Fruit fly (Drosophila melanogaster) whole organism, embryonic: ENCODE measurements around the gene mbc.

Experiments used
- Atf6 ChIP-seq: fragments of 200-800 bp; sonication (Bioruptor generic); IDR thresholded peaks from 2 replicates; pipeline ENCODE4 v1.3.6; 2022; ENCODE audit warnings: missing biosample characterization, missing genetic modification characterization
- CG10321 ChIP-seq: fragments of 200-800 bp; sonication (Bioruptor generic); IDR thresholded peaks from 2 replicates; pipeline ENCODE4 v1.3.6; 2022; ENCODE audit warnings: missing biosample characterization, missing genetic modification characterization
- CG10366 ChIP-seq: fragments of 200-800 bp; sonication (Bioruptor generic); IDR thresholded peaks from 2 replicates; pipeline ENCODE4 v1.3.6; 2022; ENCODE audit warnings: missing biosample characterization, missing genetic modification characterization
- CG10431 ChIP-seq: fragments of 200-800 bp; sonication (Bioruptor generic); optimal IDR thresholded peaks from 3 replicates; lab custom pipeline; 2018; ENCODE audit warnings: missing biosample characterization, mild to moderate bottlenecking, missing genetic modification characterization
- CG10543 ChIP-seq: fragments of 200-800 bp; sonication (Bioruptor generic); optimal IDR thresholded peaks from 3 replicates; lab custom pipeline; 2017; ENCODE audit warnings: missing biosample characterization, mild to moderate bottlenecking, missing genetic modification characterization, moderate library complexity
- CG12659 ChIP-seq: fragments of 200-800 bp; sonication (Bioruptor generic); optimal IDR thresholded peaks from 3 replicates; lab custom pipeline; 2017; ENCODE audit warnings: mild to moderate bottlenecking, missing biosample characterization, missing genetic modification reagents, missing genetic modification characterization
- CG16813 ChIP-seq: fragments of 200-800 bp; sonication (Bioruptor generic); IDR thresholded peaks from 3 replicates; pipeline ENCODE4 v1.3.6; 2022; ENCODE audit warnings: missing biosample characterization, missing genetic modification characterization; ENCODE audit not compliant: partially characterized antibody
- CG17328 ChIP-seq: fragments of 200-800 bp; sonication (Bioruptor generic); IDR thresholded peaks from 2 replicates; pipeline ENCODE4 v1.3.6; 2022; ENCODE audit warnings: missing biosample characterization, missing genetic modification characterization
- CG17829 ChIP-seq: fragments of 200-800 bp; optimal IDR thresholded peaks from 2 replicates; lab custom pipeline; 2019; ENCODE audit warnings: missing biosample characterization, mild to moderate bottlenecking, missing genetic modification characterization, moderate library complexity
- CG18599 ChIP-seq: fragments of 200-800 bp; sonication (Bioruptor generic); optimal IDR thresholded peaks from 3 replicates; lab custom pipeline; 2017; ENCODE audit warnings: missing biosample characterization, missing genetic modification characterization, mild to moderate bottlenecking, moderate library complexity, missing genetic modification reagents
- CG2120 ChIP-seq: fragments of 200-800 bp; sonication (Bioruptor generic); optimal IDR thresholded peaks from 3 replicates; lab custom pipeline; 2016; ENCODE audit warnings: missing biosample characterization, missing genetic modification characterization
- CG2129 ChIP-seq: fragments of 200-800 bp; sonication (Bioruptor generic); IDR thresholded peaks from 2 replicates; pipeline ENCODE4 v1.3.6; 2022; ENCODE audit warnings: missing biosample characterization, missing genetic modification characterization; ENCODE audit not compliant: partially characterized antibody
- CG32532 ChIP-seq: fragments of 200-800 bp; sonication (Bioruptor generic); IDR thresholded peaks from 2 replicates; pipeline ENCODE4 v1.3.6; 2022; ENCODE audit warnings: missing biosample characterization, missing genetic modification characterization
- CG32767 ChIP-seq: fragments of 200-800 bp; sonication (Bioruptor generic); IDR thresholded peaks from 2 replicates; pipeline ENCODE4 v1.3.6; 2022; ENCODE audit warnings: missing biosample characterization, missing genetic modification characterization
- CG4282 ChIP-seq: fragments of 200-800 bp; sonication (Bioruptor generic); optimal IDR thresholded peaks from 2 replicates; lab custom pipeline; 2016; ENCODE audit warnings: missing biosample characterization, missing genetic modification characterization
- CG6254 ChIP-seq: fragments of 200-800 bp; sonication (Bioruptor generic); optimal IDR thresholded peaks from 3 replicates; lab custom pipeline; 2017; ENCODE audit warnings: mild to moderate bottlenecking, missing biosample characterization, missing genetic modification reagents, missing genetic modification characterization
- CG6813 ChIP-seq: fragments of 200-800 bp; sonication (Bioruptor generic); optimal IDR thresholded peaks from 2 replicates; lab custom pipeline; 2017; ENCODE audit warnings: missing biosample characterization, missing genetic modification characterization, mild to moderate bottlenecking, moderate library complexity, missing genetic modification reagents
- CG8765 ChIP-seq: fragments of 200-800 bp; sonication (Bioruptor generic); IDR thresholded peaks from 2 replicates; pipeline ENCODE4 v1.3.6; 2022; ENCODE audit warnings: missing biosample characterization, missing genetic modification characterization
- CG9437 ChIP-seq: fragments of 200-800 bp; sonication (Bioruptor generic); optimal IDR thresholded peaks from 2 replicates; lab custom pipeline; 2018; ENCODE audit warnings: missing biosample characterization, mild to moderate bottlenecking, missing genetic modification characterization
- CG9932 ChIP-seq: fragments of 200-800 bp; sonication (Bioruptor generic); IDR thresholded peaks from 2 replicates; pipeline ENCODE4 v1.3.6; 2022; ENCODE audit warnings: missing biosample characterization, missing genetic modification characterization
- D ChIP-seq, 2 experiments: fragments of 200-800 bp in 1 of 2; fragments of >200 bp in 1 of 2; sonication (Bioruptor generic) in 1 of 2; optimal IDR thresholded peaks; 2 replicates in 1 of 2; 3 replicates in 1 of 2; lab custom pipeline; 2017; ENCODE audit warnings: mild to moderate bottlenecking in 1 of 2, missing biosample characterization in 1 of 2, missing genetic modification characterization in 1 of 2, missing genetic modification reagents in 1 of 2
- Deaf1 ChIP-seq: fragments of 200-800 bp; optimal IDR thresholded peaks from 3 replicates; lab custom pipeline; 2019; ENCODE audit warnings: missing biosample characterization, mild to moderate bottlenecking, missing genetic modification characterization, moderate library complexity
- Dip3 ChIP-seq: fragments of 200-800 bp; sonication (Bioruptor generic); optimal IDR thresholded peaks from 3 replicates; lab custom pipeline; 2016; ENCODE audit warnings: missing biosample characterization, missing genetic modification characterization
- Drgx ChIP-seq: fragments of 200-800 bp; sonication (Bioruptor generic); IDR thresholded peaks from 2 replicates; pipeline ENCODE4 v1.3.6; 2022; ENCODE audit warnings: missing biosample characterization, missing genetic modification characterization
- Ets65A ChIP-seq: fragments of 200-800 bp; sonication (Bioruptor generic); peaks from one replicate; lab custom pipeline; 2016; ENCODE audit warnings: missing biosample characterization, missing genetic modification characterization
- Hey ChIP-seq: fragments of 200-800 bp; sonication (Bioruptor generic); optimal IDR thresholded peaks from 3 replicates; lab custom pipeline; 2018; ENCODE audit warnings: missing biosample characterization, mild to moderate bottlenecking, missing genetic modification characterization
- Hr51 ChIP-seq, 2 experiments: fragments of 200-800 bp; sonication (Bioruptor generic); optimal IDR thresholded peaks; 2 replicates in 1 of 2; 3 replicates in 1 of 2; lab custom pipeline; 2016 to 2018; ENCODE audit warnings: missing biosample characterization in 2 of 2, missing genetic modification characterization in 2 of 2, mild to moderate bottlenecking in 1 of 2, moderate library complexity in 1 of 2
- Med ChIP-seq: fragments of 200-800 bp; sonication (Bioruptor generic); peaks from one replicate; lab custom pipeline; 2016; ENCODE audit warnings: missing biosample characterization, missing genetic modification characterization, mild to moderate bottlenecking, inconsistent platforms, moderate library complexity
- Nf-YB ChIP-seq: fragments of 200-800 bp; sonication (Bioruptor generic); optimal IDR thresholded peaks from 3 replicates; lab custom pipeline; 2019; ENCODE audit warnings: missing biosample characterization, mild to moderate bottlenecking, missing genetic modification characterization, moderate library complexity
- Nf-YC ChIP-seq: fragments of 200-800 bp; optimal IDR thresholded peaks from 3 replicates; lab custom pipeline; 2019; ENCODE audit warnings: missing biosample characterization, mild to moderate bottlenecking, missing genetic modification characterization, moderate library complexity
- Ravus ChIP-seq: fragments of 200-800 bp; sonication (Bioruptor generic); IDR thresholded peaks from 2 replicates; pipeline ENCODE4 v1.3.6; 2022; ENCODE audit warnings: missing biosample characterization, missing genetic modification characterization
- abd-A ChIP-seq: fragments of 200-800 bp; sonication (Bioruptor generic); optimal IDR thresholded peaks from 3 replicates; lab custom pipeline; 2019; ENCODE audit warnings: missing biosample characterization, mild to moderate bottlenecking, missing genetic modification characterization, moderate library complexity
- chinmo ChIP-seq: fragments of 200-800 bp; sonication (Bioruptor generic); IDR thresholded peaks from 4 replicates; pipeline ENCODE4 v1.3.6; 2022; ENCODE audit warnings: missing biosample characterization, missing genetic modification characterization; ENCODE audit not compliant: partially characterized antibody
- chm ChIP-seq: fragments of 200-800 bp; sonication (Bioruptor generic); IDR thresholded peaks from 2 replicates; pipeline ENCODE4 v1.3.6; 2022; ENCODE audit warnings: missing biosample characterization, missing genetic modification characterization
- ems ChIP-seq: fragments of 200-800 bp; sonication (Bioruptor generic); optimal IDR thresholded peaks from 3 replicates; lab custom pipeline; 2016; ENCODE audit warnings: missing biosample characterization, missing genetic modification characterization
- ewg ChIP-seq: fragments of 200-800 bp; sonication (Bioruptor generic); optimal IDR thresholded peaks from 3 replicates; lab custom pipeline; 2017; ENCODE audit warnings: mild to moderate bottlenecking, missing biosample characterization, missing genetic modification reagents, missing genetic modification characterization
- gsb-n ChIP-seq: fragments of 200-800 bp; sonication (Bioruptor generic); optimal IDR thresholded peaks from 3 replicates; lab custom pipeline; 2018; ENCODE audit warnings: missing biosample characterization, mild to moderate bottlenecking, missing genetic modification characterization
- her ChIP-seq: fragments of 200-800 bp; sonication (Bioruptor generic); optimal IDR thresholded peaks from 2 replicates; lab custom pipeline; 2016; ENCODE audit warnings: missing biosample characterization, missing genetic modification characterization
- lola ChIP-seq, 3 experiments: fragments of >200 bp in 2 of 3; fragments of 200-800 bp in 1 of 3; sonication (Bioruptor generic) in 1 of 3; optimal IDR thresholded peaks; 2 replicates each; lab custom pipeline; 2017 to 2019; ENCODE audit warnings: missing biosample characterization in 3 of 3, missing genetic modification characterization in 3 of 3, mild to moderate bottlenecking in 1 of 3, moderate library complexity in 1 of 3
- mirr ChIP-seq: fragments of 200-800 bp; sonication (Bioruptor generic); optimal IDR thresholded peaks from 3 replicates; lab custom pipeline; 2018; ENCODE audit warnings: missing biosample characterization, mild to moderate bottlenecking, missing genetic modification characterization
- nerfin-2 ChIP-seq: fragments of 200-800 bp; sonication (Bioruptor generic); IDR thresholded peaks from 2 replicates; pipeline ENCODE4 v1.3.6; 2022; ENCODE audit warnings: missing biosample characterization, missing genetic modification characterization; ENCODE audit not compliant: partially characterized antibody
- peb ChIP-seq: fragments of 200-800 bp; sonication (Bioruptor generic); IDR thresholded peaks from 2 replicates; pipeline ENCODE4 v1.3.6; 2022; ENCODE audit warnings: missing biosample characterization, missing genetic modification characterization
- phol ChIP-seq: fragments of 200-800 bp; sonication (Bioruptor generic); optimal IDR thresholded peaks from 3 replicates; lab custom pipeline; 2018; ENCODE audit warnings: missing biosample characterization, mild to moderate bottlenecking, missing genetic modification characterization, moderate library complexity
- pzg ChIP-seq: fragments of 200-800 bp; sonication (Bioruptor generic); optimal IDR thresholded peaks from 3 replicates; lab custom pipeline; 2018; ENCODE audit warnings: missing biosample characterization, mild to moderate bottlenecking, missing genetic modification characterization, moderate library complexity
- seq ChIP-seq: fragments of 200-800 bp; sonication (Bioruptor generic); IDR thresholded peaks from 2 replicates; pipeline ENCODE4 v1.3.6; 2022; ENCODE audit warnings: missing biosample characterization, missing genetic modification characterization
- vnd ChIP-seq: fragments of 200-800 bp; sonication (Bioruptor generic); IDR thresholded peaks from 3 replicates; pipeline ENCODE4 v1.3.6; 2022; ENCODE audit warnings: missing biosample characterization, missing genetic modification characterization; ENCODE audit not compliant: partially characterized antibody
- zfh1 ChIP-seq: fragments of 200-800 bp; sonication (Bioruptor generic); IDR thresholded peaks from 3 replicates; pipeline ENCODE4 v1.3.6; 2022; ENCODE audit warnings: missing biosample characterization, missing genetic modification characterization

Gene mbc

dm6 chr3R:23831696-23832095 lies 50.1 kb downstream of the mbc start:
- TF ChIP-seq Med (GFP tag; lab: Kevin White, UChicago) (peak; percentile 15), Ets65A (GFP tag; lab: Kevin White, UChicago) (no peak), CG9437 (no peak), CG32532 (no peak), Ravus (no peak), Drgx (no peak), CG10543 (GFP tag; lab: Kevin White, UChicago) (peak; percentile 8), Hey (tag; lab: Kevin White, UChicago) (peak; percentile 99), gsb-n (tag; lab: Kevin White, UChicago) (peak; percentile 7), zfh1 (GFP tag; lab: Robert Waterston, UW) (no peak), abd-A (peak; percentile 74), CG2129 (no peak), D (optimal IDR thresholded peaks at IDR 0.05; lab: Kevin White, UChicago) (no peak), D (GFP tag; optimal IDR thresholded peaks at IDR 0.05; lab: Kevin White, UChicago) (peak; percentile 30)

dm6 chr3R:23846107-23846506 lies 64.5 kb downstream of the mbc start:
- TF ChIP-seq CG17328 (GFP tag; lab: Robert Waterston, UW) (no peak), peb (GFP tag; lab: Robert Waterston, UW) (no peak), mirr (GFP tag; lab: Kevin White, UChicago) (peak; percentile 0), Nf-YC (tag; lab: Kevin White, UChicago) (peak; percentile 94), CG9932 (GFP tag; lab: Robert Waterston, UW) (0 out of 2 replicates have a peak, but pooled peaks have one; percentile 7), zfh1 (GFP tag; lab: Robert Waterston, UW) (0 out of 3 replicates have a peak, but pooled peaks have one; percentile 5), CG32767 (GFP tag; lab: Robert Waterston, UW) (peak; percentile 42; the same call in 1 of the 2 replicates), CG10431 (no peak), lola (GFP tag; optimal IDR thresholded peaks at IDR 0.05; lab: Kevin White, UChicago) (peak in 1 of 3 experiments; percentile 40), CG10366 (peak; percentile 70), Deaf1 (peak; percentile 11), ewg (GFP tag; lab: Kevin White, UChicago) (peak; percentile 87), chinmo (0 out of 4 replicates have a peak, but pooled peaks have one; percentile 56), CG4282 (no peak), CG10321 (GFP tag; lab: Robert Waterston, UW) (no peak), Dip3 (GFP tag; lab: Kevin White, UChicago) (no peak), CG18599 (GFP tag; lab: Kevin White, UChicago) (no peak), her (GFP tag; lab: Kevin White, UChicago) (no peak), CG2129 (no peak), vnd (GFP tag; lab: Robert Waterston, UW) (0 out of 3 replicates have a peak, but pooled peaks have one; percentile 24), abd-A (peak; percentile 92), seq (GFP tag; lab: Robert Waterston, UW) (peak; percentile 78), CG2120 (GFP tag; lab: Kevin White, UChicago) (no peak), Atf6 (GFP tag; lab: Robert Waterston, UW) (no peak), pzg (GFP tag; lab: Kevin White, UChicago) (no peak), phol (tag; lab: Kevin White, UChicago) (peak; percentile 14), CG32532 (peak; percentile 12; the same call in 1 of the 2 replicates), CG16813 (GFP tag; lab: Robert Waterston, UW) (0 out of 3 replicates have a peak, but pooled peaks have one; percentile 18), ems (no peak), CG6813 (no peak), chm (GFP tag; lab: Robert Waterston, UW) (peak; percentile 42; the same call in 1 of the 2 replicates), CG6254 (GFP tag; lab: Kevin White, UChicago) (peak; percentile 29), nerfin-2 (no peak), CG8765 (GFP tag; lab: Robert Waterston, UW) (0 out of 2 replicates have a peak, but pooled peaks have one; percentile 32), Nf-YB (GFP tag; lab: Kevin White, UChicago) (peak; percentile 89), CG17829 (tag; lab: Kevin White, UChicago) (no peak), CG12659 (GFP tag; lab: Kevin White, UChicago) (no peak), Hr51 (GFP tag; optimal IDR thresholded peaks at IDR 0.05; lab: Kevin White, UChicago) (peak in 1 of 2 experiments; percentile 1)
